Worm (Caenorhabditis elegans) whole organism, young adult: ENCODE measurements around the gene C27H6.9.
"Not testable (repeated sequence)": the region's sequence is repeated elsewhere in the genome, so short reads cannot be mapped to it uniquely, and the experiment has no call there.

Source experiments
- C06A6.2 ChIP-seq: fragments of 200-800 bp; sonication (Bioruptor generic); conservative IDR thresholded peaks from 2 replicates; pipeline ENCODE4 v1.3.6; 2022; ENCODE audit warnings: missing genetic modification characterization, missing compliant biosample characterization
- D2030.7 ChIP-seq: fragments of 200-800 bp; sonication (Bioruptor generic); IDR thresholded peaks from 2 replicates; pipeline ENCODE4 v1.3.6; 2022; ENCODE audit warnings: missing genetic modification reagents, missing genetic modification characterization, missing compliant biosample characterization
- F23B12.7 ChIP-seq: sonication (generic microtip); optimal IDR thresholded peaks from 2 replicates; lab custom pipeline; 2017; ENCODE audit warnings: missing genetic modification characterization, mild to moderate bottlenecking, missing compliant biosample characterization, antibody characterized with exemption, moderate library complexity; ENCODE audit not compliant: insufficient read depth
- F49E8.2 ChIP-seq: sonication (generic microtip); optimal IDR thresholded peaks from 3 replicates; lab custom pipeline; 2017; ENCODE audit warnings: missing genetic modification characterization, mild to moderate bottlenecking, missing compliant biosample characterization, antibody characterized with exemption, moderate library complexity; ENCODE audit not compliant: insufficient read depth
- F55B11.4 ChIP-seq: sonication (generic microtip); optimal IDR thresholded peaks from 2 replicates; lab custom pipeline; 2016; ENCODE audit warnings: missing compliant biosample characterization, missing genetic modification characterization, borderline replicate concordance; ENCODE audit not compliant: insufficient read depth
- K12H6.12 ChIP-seq: fragments of 200-800 bp; sonication (Bioruptor generic); optimal IDR thresholded peaks from 2 replicates; lab custom pipeline; 2018; ENCODE audit warnings: mild to moderate bottlenecking, missing genetic modification characterization, missing compliant biosample characterization
- ZK185.1 ChIP-seq: sonication (generic microtip); optimal IDR thresholded peaks from 2 replicates; lab custom pipeline; 2016; ENCODE audit warnings: mild to moderate bottlenecking, missing genetic modification characterization, missing compliant biosample characterization; ENCODE audit not compliant: poor library complexity, severe bottlenecking
- aptf-2 ChIP-seq: fragments of 200-800 bp; sonication (Bioruptor generic); conservative IDR thresholded peaks from 2 replicates; pipeline ENCODE4 v1.3.6; 2022; ENCODE audit warnings: missing genetic modification reagents, missing genetic modification characterization, missing compliant biosample characterization
- atf-7 ChIP-seq: sonication (generic microtip); optimal IDR thresholded peaks from 2 replicates; lab custom pipeline; 2017; ENCODE audit warnings: mild to moderate bottlenecking, missing genetic modification characterization, missing compliant biosample characterization
- attf-3 ChIP-seq: fragments of 200-800 bp; sonication (Bioruptor generic); conservative IDR thresholded peaks from 2 replicates; pipeline ENCODE4 v1.3.6; 2022; ENCODE audit warnings: missing genetic modification reagents, missing genetic modification characterization, missing compliant biosample characterization
- efl-1 ChIP-seq: fragments of 150-350 bp; optimal IDR thresholded peaks from 2 replicates; lab custom pipeline; 2014; ENCODE audit warnings: missing biosample characterization, missing genetic modification reagents, missing genetic modification characterization
- hmg-1.2 ChIP-seq: fragments of 200-800 bp; sonication (Bioruptor generic); IDR thresholded peaks from 2 replicates; pipeline ENCODE4 v1.3.6; 2022; ENCODE audit warnings: missing genetic modification reagents, missing genetic modification characterization, missing compliant biosample characterization
- let-607 ChIP-seq, 2 experiments: fragments of 200-800 bp in 1 of 2; sonication (Bioruptor generic) in 1 of 2; sonication (generic microtip) in 1 of 2; optimal IDR thresholded peaks; 2 replicates each; lab custom pipeline; 2016 to 2018; ENCODE audit warnings: mild to moderate bottlenecking in 2 of 2, missing compliant biosample characterization in 2 of 2, missing genetic modification characterization in 2 of 2, moderate library complexity in 2 of 2, missing genotype in 1 of 2
- lin-35 ChIP-seq, 3 experiments: fragments of 150-350 bp in 2 of 3; sonication (generic microtip) in 1 of 3; optimal IDR thresholded peaks; 2 replicates each; lab custom pipeline; 2014 to 2018; ENCODE audit warnings: missing biosample characterization in 3 of 3, missing genetic modification characterization in 3 of 3, missing genetic modification reagents in 3 of 3
- lsl-1 ChIP-seq: fragments of 200-800 bp; sonication (Bioruptor generic); optimal IDR thresholded peaks from 2 replicates; lab custom pipeline; 2018; ENCODE audit warnings: mild to moderate bottlenecking, missing genetic modification characterization, moderate library complexity, missing compliant biosample characterization
- madf-8 ChIP-seq: fragments of 200-800 bp; sonication (Bioruptor generic); conservative IDR thresholded peaks from 2 replicates; pipeline ENCODE4 v1.3.6; 2022; ENCODE audit warnings: missing genetic modification reagents, missing genetic modification characterization, missing compliant biosample characterization
- mcd-1 ChIP-seq: fragments of 200-800 bp; sonication (Bioruptor generic); IDR thresholded peaks from 2 replicates; pipeline ENCODE4 v1.3.6; 2022; ENCODE audit warnings: missing genetic modification reagents, missing genetic modification characterization, missing compliant biosample characterization
- nfyb-1 ChIP-seq: fragments of 200-800 bp; sonication (Bioruptor generic); IDR thresholded peaks from 2 replicates; pipeline ENCODE4 v1.3.6; 2022; ENCODE audit warnings: missing genetic modification reagents, missing genetic modification characterization, missing compliant biosample characterization
- nhr-120 ChIP-seq: fragments of 200-800 bp; sonication (Bioruptor generic); IDR thresholded peaks from 2 replicates; pipeline ENCODE4 v1.3.6; 2022; ENCODE audit warnings: missing genetic modification characterization, missing compliant biosample characterization
- nhr-80 ChIP-seq: sonication (generic microtip); optimal IDR thresholded peaks from 2 replicates; lab custom pipeline; 2016; ENCODE audit warnings: missing genetic modification characterization, missing compliant biosample characterization
- rcor-1 ChIP-seq: fragments of 200-800 bp; sonication (Bioruptor generic); IDR thresholded peaks from 2 replicates; pipeline ENCODE4 v1.3.6; 2022; ENCODE audit warnings: missing genetic modification reagents, missing genetic modification characterization, missing compliant biosample characterization
- sdz-38 ChIP-seq: sonication (generic microtip); optimal IDR thresholded peaks from 2 replicates; lab custom pipeline; 2016; ENCODE audit warnings: missing genotype, missing genetic modification characterization, missing compliant biosample characterization
- snpc-1.1 ChIP-seq: sonication (generic microtip); optimal IDR thresholded peaks from 2 replicates; lab custom pipeline; 2017; ENCODE audit warnings: missing genetic modification characterization, mild to moderate bottlenecking, missing compliant biosample characterization, antibody characterized with exemption, moderate library complexity, missing genotype, missing genetic modification reagents; ENCODE audit not compliant: insufficient read depth
- snpc-3.4 ChIP-seq: sonication (generic microtip); optimal IDR thresholded peaks from 2 replicates; lab custom pipeline; 2017; ENCODE audit warnings: missing genetic modification characterization, mild to moderate bottlenecking, missing compliant biosample characterization, antibody characterized with exemption, moderate library complexity, missing genotype, missing genetic modification reagents
- snpc-4 ChIP-seq, 5 experiments: fragments of 150-350 bp in 1 of 5; sonication (generic microtip) in 4 of 5; optimal IDR thresholded peaks; 2 replicates each; lab custom pipeline; 2014 to 2018; ENCODE audit warnings: missing genetic modification characterization in 5 of 5, missing biosample characterization in 3 of 5, antibody characterized with exemption in 2 of 5, mild to moderate bottlenecking in 2 of 5, missing compliant biosample characterization in 2 of 5, missing genotype in 2 of 5, moderate library complexity in 2 of 5, missing genetic modification reagents in 1 of 5
- tbp1 ChIP-seq: fragments of 200-800 bp; sonication (Bioruptor generic); optimal IDR thresholded peaks from 2 replicates; lab custom pipeline; 2018; ENCODE audit warnings: mild to moderate bottlenecking, missing genetic modification characterization, missing compliant biosample characterization
- unc-62 ChIP-seq: fragments of 150-350 bp; optimal IDR thresholded peaks from 2 replicates; lab custom pipeline; 2014; ENCODE audit warnings: missing biosample characterization, missing genetic modification reagents, missing genetic modification characterization
- xnd-1 ChIP-seq: sonication (generic microtip); optimal IDR thresholded peaks from 2 replicates; lab custom pipeline; 2016; ENCODE audit warnings: missing genotype, missing genetic modification reagents, missing genetic modification characterization, missing compliant biosample characterization
- ztf-18 ChIP-seq: sonication (generic microtip); optimal IDR thresholded peaks from 2 replicates; lab custom pipeline; 2016; ENCODE audit warnings: missing genotype, mild to moderate bottlenecking, missing genetic modification characterization, missing compliant biosample characterization
- ztf-22 ChIP-seq: fragments of 200-800 bp; sonication (Bioruptor generic); optimal IDR thresholded peaks from 2 replicates; lab custom pipeline; 2018; ENCODE audit warnings: mild to moderate bottlenecking, missing genetic modification characterization, moderate library complexity, missing compliant biosample characterization
- ztf-25 ChIP-seq: fragments of 200-800 bp; sonication (Bioruptor generic); IDR thresholded peaks from 2 replicates; pipeline ENCODE4 v1.3.6; 2022; ENCODE audit warnings: missing genetic modification reagents, missing genetic modification characterization, missing compliant biosample characterization

The C27H6.9 gene

ce11 chrV:10003315-10003969 is 20.8 kb downstream of the C27H6.9 start:
- TF ChIP-seq tbp1 (GFP tag; lab: Kevin White, UChicago) = no peak
- peak; percentile 81 for TF ChIP-seq nhr-80 (tag; lab: Kevin White, UChicago)
- peak; percentile 56; the same call in 1 of the 2 replicates for TF ChIP-seq D2030.7 (GFP tag; lab: Robert Waterston, UW)
- peak; percentile 72 for TF ChIP-seq hmg-1.2
- no peak for TF ChIP-seq sdz-38 (tag; lab: Kevin White, UChicago)
- TF ChIP-seq F49E8.2 (tag; lab: Kevin White, UChicago) = peak; percentile 21
- TF ChIP-seq mcd-1 = peak; percentile 83
- TF ChIP-seq let-607 (tag; optimal IDR thresholded peaks at IDR 0.05; lab: Kevin White, UChicago) = peak; percentile 24 to 33
- TF ChIP-seq C06A6.2 (GFP tag; lab: Robert Waterston, UW) = no peak
- peak; percentile 47 for TF ChIP-seq efl-1 (GFP tag; lab: Kevin White, UChicago)
- TF ChIP-seq madf-8 (GFP tag; lab: Robert Waterston, UW) = peak; percentile 32
- peak; percentile 42 for TF ChIP-seq lsl-1 (GFP tag; lab: Kevin White, UChicago)
- TF ChIP-seq K12H6.12 = peak; percentile 2
- 0 out of 2 replicates have a peak, but pooled peaks have one; percentile 39 for TF ChIP-seq aptf-2
- peak; percentile 63 for TF ChIP-seq unc-62 (GFP tag; lab: Kevin White, UChicago)
- TF ChIP-seq ZK185.1 (tag; lab: Kevin White, UChicago) = peak; percentile 44
- TF ChIP-seq nhr-120 (GFP tag; lab: Robert Waterston, UW) = no peak
- TF ChIP-seq F55B11.4 (tag; lab: Kevin White, UChicago) = no peak
- TF ChIP-seq snpc-4 (GFP tag; optimal IDR thresholded peaks at IDR 0.05; lab: Kevin White, UChicago) = no peak
- TF ChIP-seq snpc-4 (tag; optimal IDR thresholded peaks at IDR 0.05; lab: Kevin White, UChicago) = peak in 1 of 4 experiments; percentile 7
- no peak for TF ChIP-seq ztf-25 (GFP tag; lab: Robert Waterston, UW)
- TF ChIP-seq lin-35 (GFP tag; optimal IDR thresholded peaks at IDR 0.05; lab: Kevin White, UChicago) = no peak
- peak; percentile 73 for TF ChIP-seq snpc-3.4
- no peak for TF ChIP-seq nfyb-1 (GFP tag; lab: Robert Waterston, UW)
- no peak for TF ChIP-seq xnd-1 (tag; lab: Kevin White, UChicago)
- TF ChIP-seq atf-7 (tag; lab: Kevin White, UChicago) = peak; percentile 7
- TF ChIP-seq ztf-18 (tag; lab: Kevin White, UChicago) = no peak
- TF ChIP-seq attf-3 (GFP tag; lab: Robert Waterston, UW) = no peak
- peak; percentile 43 for TF ChIP-seq snpc-1.1 (tag; lab: Kevin White, UChicago)
- no peak for TF ChIP-seq ztf-22
- peak; percentile 12 for TF ChIP-seq F23B12.7 (tag; lab: Kevin White, UChicago)

ce11 chrV:10004048-10004761 is 21.5 kb downstream of the C27H6.9 start, which contains the start of gene uda-1:
TSS of gene uda-1 (plus strand) at chrV:10004755.
- TF ChIP-seq hmg-1.2 (peak; percentile 57), rcor-1 (GFP tag; lab: Robert Waterston, UW) (0 out of 2 replicates have a peak, but pooled peaks have one; percentile 34), snpc-4 (tag; optimal IDR thresholded peaks at IDR 0.05; lab: Kevin White, UChicago) (peak in 3 of 4 experiments; percentile 42 to 95 (median 92)), snpc-1.1 (tag; lab: Kevin White, UChicago) (peak; percentile 76)
- TF ChIP-seq snpc-4 (GFP tag; optimal IDR thresholded peaks at IDR 0.05; lab: Kevin White, UChicago) = not testable (repeated sequence)
- TF ChIP-seq, all 124 proteins: peak for 4; not testable (repeated sequence) for 120
